Fruit fly (Drosophila melanogaster) whole organism, prepupa: ENCODE results near the gene P5cr.

ENCODE experiments used
- Blimp-1 ChIP-seq: fragments of 200-800 bp; sonication (Bioruptor generic); optimal IDR thresholded peaks from 3 replicates; lab custom pipeline; 2017; ENCODE audit warnings: missing biosample characterization, missing genetic modification characterization, mild to moderate bottlenecking, moderate library complexity, missing genetic modification reagents
- CG10631 ChIP-seq: fragments of 200-800 bp; sonication (Bioruptor generic); optimal IDR thresholded peaks from 2 replicates; lab custom pipeline; 2016; ENCODE audit warnings: missing biosample characterization, missing genetic modification characterization
- CG11902 ChIP-seq: fragments of 200-800 bp; sonication (Bioruptor generic); optimal IDR thresholded peaks from 3 replicates; lab custom pipeline; 2016; ENCODE audit warnings: missing biosample characterization, missing genetic modification characterization
- CG15336 ChIP-seq: fragments of 200-800 bp; sonication (Bioruptor generic); IDR thresholded peaks from 2 replicates; pipeline ENCODE4 v1.3.6; 2022; ENCODE audit warnings: missing biosample characterization, missing genetic modification characterization
- CG3032 ChIP-seq: fragments of 200-800 bp; optimal IDR thresholded peaks from 2 replicates; lab custom pipeline; 2019; ENCODE audit warnings: missing biosample characterization, mild to moderate bottlenecking, missing genetic modification characterization, moderate library complexity
- CG32006 ChIP-seq: fragments of 200-800 bp; sonication (Bioruptor generic); optimal IDR thresholded peaks from 3 replicates; lab custom pipeline; 2017; ENCODE audit warnings: missing biosample characterization, mild to moderate bottlenecking, missing genetic modification characterization
- CG34406 ChIP-seq: fragments of 200-800 bp; sonication (Bioruptor generic); optimal IDR thresholded peaks from 3 replicates; lab custom pipeline; 2016; ENCODE audit warnings: missing biosample characterization, missing genetic modification characterization
- CG4318 ChIP-seq: fragments of 200-800 bp; sonication (Bioruptor generic); optimal IDR thresholded peaks from 3 replicates; lab custom pipeline; 2017; ENCODE audit warnings: missing biosample characterization, mild to moderate bottlenecking, missing genetic modification characterization
- CG6163 ChIP-seq: fragments of 200-800 bp; sonication (Bioruptor generic); IDR thresholded peaks from 3 replicates; pipeline ENCODE4 v1.3.6; 2022; ENCODE audit warnings: missing biosample characterization, missing genetic modification characterization
- CG6276 ChIP-seq: fragments of 200-800 bp; sonication (Bioruptor generic); optimal IDR thresholded peaks from 2 replicates; lab custom pipeline; 2017; ENCODE audit warnings: missing biosample characterization, mild to moderate bottlenecking, missing genetic modification characterization
- CG6792 ChIP-seq: fragments of 200-800 bp; sonication (Bioruptor generic); optimal IDR thresholded peaks from 3 replicates; lab custom pipeline; 2016; ENCODE audit warnings: missing biosample characterization, missing genetic modification characterization
- CG6854 ChIP-seq: fragments of 200-800 bp; sonication (Bioruptor generic); optimal IDR thresholded peaks from 2 replicates; lab custom pipeline; 2017; ENCODE audit warnings: missing biosample characterization, mild to moderate bottlenecking, missing genetic modification characterization
- CG7368 ChIP-seq: fragments of 200-800 bp; sonication (Bioruptor generic); optimal IDR thresholded peaks from 3 replicates; lab custom pipeline; 2016; ENCODE audit warnings: missing biosample characterization, missing genetic modification characterization
- CG8119 ChIP-seq: fragments of 200-800 bp; sonication (Bioruptor generic); IDR thresholded peaks from 3 replicates; pipeline ENCODE4 v1.3.6; 2022; ENCODE audit warnings: missing biosample characterization, missing genetic modification characterization
- CG8319 ChIP-seq: fragments of 200-800 bp; sonication (Bioruptor generic); optimal IDR thresholded peaks from 3 replicates; lab custom pipeline; 2016; ENCODE audit warnings: missing biosample characterization, missing genetic modification characterization
- CG8632 ChIP-seq: fragments of 200-800 bp; sonication (Bioruptor generic); optimal IDR thresholded peaks from 3 replicates; lab custom pipeline; 2016; ENCODE audit warnings: missing biosample characterization, missing genetic modification characterization
- CG9139 ChIP-seq: fragments of 200-800 bp; sonication (Bioruptor generic); optimal IDR thresholded peaks from 3 replicates; lab custom pipeline; 2017; ENCODE audit warnings: missing biosample characterization, mild to moderate bottlenecking, missing genetic modification characterization
- Eip78C ChIP-seq: fragments of 200-800 bp; sonication (Bioruptor generic); peaks from one replicate; lab custom pipeline; 2016; ENCODE audit warnings: missing biosample characterization, missing genetic modification characterization
- Eip93F ChIP-seq: fragments of 200-800 bp; sonication (Bioruptor generic); optimal IDR thresholded peaks from 2 replicates; lab custom pipeline; 2016; ENCODE audit warnings: missing biosample characterization, mild to moderate bottlenecking, missing genetic modification characterization
- Gug ChIP-seq: fragments of 200-800 bp; sonication (Bioruptor generic); IDR thresholded peaks from 2 replicates; pipeline ENCODE4 v1.3.6; 2022; ENCODE audit warnings: missing biosample characterization, missing genetic modification characterization
- Hr39 ChIP-seq: fragments of 200-800 bp; sonication (Bioruptor generic); optimal IDR thresholded peaks from 2 replicates; lab custom pipeline; 2016; ENCODE audit warnings: missing biosample characterization, missing genetic modification characterization
- Lpt ChIP-seq: fragments of 200-800 bp; sonication (Bioruptor generic); optimal IDR thresholded peaks from 3 replicates; lab custom pipeline; 2016; ENCODE audit warnings: missing biosample characterization, missing genetic modification characterization
- Met ChIP-seq: fragments of 200-800 bp; sonication (Bioruptor generic); optimal IDR thresholded peaks from 3 replicates; lab custom pipeline; 2016; ENCODE audit warnings: missing biosample characterization, missing genetic modification characterization
- Sox14 ChIP-seq: fragments of 200-800 bp; sonication (Bioruptor generic); optimal IDR thresholded peaks from 3 replicates; lab custom pipeline; 2016; ENCODE audit warnings: missing biosample characterization, missing genetic modification characterization
- Sox15 ChIP-seq: fragments of 200-800 bp; sonication (Bioruptor generic); optimal IDR thresholded peaks from 3 replicates; lab custom pipeline; 2016; ENCODE audit warnings: missing biosample characterization, missing genetic modification characterization
- acj6 ChIP-seq: fragments of 200-800 bp; sonication (Bioruptor generic); optimal IDR thresholded peaks from 3 replicates; lab custom pipeline; 2016; ENCODE audit warnings: missing biosample characterization, missing genetic modification characterization
- cyc ChIP-seq: fragments of 200-800 bp; sonication (Bioruptor generic); optimal IDR thresholded peaks from 3 replicates; lab custom pipeline; 2016; ENCODE audit warnings: missing biosample characterization, missing genetic modification characterization
- dsx ChIP-seq: fragments of 200-800 bp; optimal IDR thresholded peaks from 3 replicates; lab custom pipeline; 2019; ENCODE audit warnings: missing biosample characterization, mild to moderate bottlenecking, missing genetic modification characterization, moderate library complexity; ENCODE audit not compliant: poor library complexity, severe bottlenecking
- esn ChIP-seq: fragments of 200-800 bp; sonication (Bioruptor generic); optimal IDR thresholded peaks from 2 replicates; lab custom pipeline; 2016; ENCODE audit warnings: missing biosample characterization, mild to moderate bottlenecking, missing genetic modification characterization, moderate library complexity
- fd59A ChIP-seq: fragments of 200-800 bp; sonication (Bioruptor generic); optimal IDR thresholded peaks from 2 replicates; lab custom pipeline; 2017; ENCODE audit warnings: missing biosample characterization, mild to moderate bottlenecking, missing genetic modification characterization, missing genetic modification reagents
- fkh ChIP-seq: fragments of 200-800 bp; sonication (Bioruptor generic); optimal IDR thresholded peaks from 3 replicates; lab custom pipeline; 2017; ENCODE audit warnings: missing biosample characterization, mild to moderate bottlenecking, missing genetic modification characterization, moderate library complexity
- lz ChIP-seq: fragments of 200-800 bp; sonication (Bioruptor generic); optimal IDR thresholded peaks from 3 replicates; lab custom pipeline; 2016; ENCODE audit warnings: missing biosample characterization, missing genetic modification characterization
- pdm3 ChIP-seq: fragments of 200-800 bp; sonication (Bioruptor generic); optimal IDR thresholded peaks from 3 replicates; lab custom pipeline; 2016; ENCODE audit warnings: missing biosample characterization, missing genetic modification characterization
- spab ChIP-seq: fragments of 200-800 bp; sonication (Bioruptor generic); optimal IDR thresholded peaks from 2 replicates; lab custom pipeline; 2017; ENCODE audit warnings: missing biosample characterization, mild to moderate bottlenecking, missing genetic modification characterization, missing genetic modification reagents
- ss ChIP-seq, 2 experiments: fragments of 200-800 bp; sonication (Bioruptor generic); optimal IDR thresholded peaks; 2 replicates in 1 of 2; 3 replicates in 1 of 2; lab custom pipeline; 2017 to 2018; ENCODE audit warnings: mild to moderate bottlenecking in 2 of 2, missing biosample characterization in 2 of 2, missing genetic modification characterization in 2 of 2, moderate library complexity in 1 of 2
- svp ChIP-seq: fragments of 200-800 bp; sonication (Bioruptor generic); peaks from one replicate; lab custom pipeline; 2016; ENCODE audit warnings: missing biosample characterization, missing genetic modification characterization

The P5cr gene

DNA sequence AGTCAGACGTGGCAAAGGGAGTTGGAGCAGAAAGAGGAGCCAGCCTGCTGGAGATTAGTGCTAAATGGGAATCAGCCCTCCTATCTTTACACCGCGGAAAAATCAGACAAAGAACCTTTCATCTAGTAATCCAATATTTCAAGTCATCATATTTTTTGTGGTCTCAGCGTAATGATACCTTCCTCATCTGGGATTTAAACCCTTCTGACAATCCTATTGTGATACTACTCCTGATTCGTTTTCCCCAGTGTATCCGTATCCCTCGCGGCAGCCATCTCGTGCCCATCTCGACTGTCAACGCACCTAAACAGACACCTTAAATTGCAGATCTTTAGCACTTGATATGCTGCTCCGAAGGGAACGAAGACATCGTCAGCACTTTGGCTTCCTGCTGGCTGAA is 30.4 kb upstream of the P5cr start (continued):
- TF ChIP-seq CG11902 (GFP tag; lab: Kevin White, UChicago) (peak; percentile 27), Blimp-1 (GFP tag; lab: Kevin White, UChicago) (no peak), CG8119 (GFP tag; lab: Robert Waterston, UW) (0 out of 3 replicates have a peak, but pooled peaks have one; percentile 25), CG3032 (tag; lab: Kevin White, UChicago) (peak; percentile 65), CG6163 (peak; percentile 77), spab (GFP tag; lab: Kevin White, UChicago) (peak; percentile 52), lz (GFP tag; lab: Kevin White, UChicago) (no peak), Met (GFP tag; lab: Kevin White, UChicago) (no peak), Eip93F (no peak), CG15336 (no peak), CG10631 (GFP tag; lab: Kevin White, UChicago) (peak; percentile 50), cyc (GFP tag; lab: Kevin White, UChicago) (no peak), dsx (GFP tag; lab: Kevin White, UChicago) (peak; percentile 50), CG4318 (GFP tag; lab: Kevin White, UChicago) (peak; percentile 38), Eip78C (peak; percentile 79), Gug (GFP tag; lab: Robert Waterston, UW) (peak; percentile 50), Hr39 (GFP tag; lab: Kevin White, UChicago) (no peak), CG32006 (peak; percentile 54)
- TF ChIP-seq, all 60 proteins: peak for 28

DNA sequence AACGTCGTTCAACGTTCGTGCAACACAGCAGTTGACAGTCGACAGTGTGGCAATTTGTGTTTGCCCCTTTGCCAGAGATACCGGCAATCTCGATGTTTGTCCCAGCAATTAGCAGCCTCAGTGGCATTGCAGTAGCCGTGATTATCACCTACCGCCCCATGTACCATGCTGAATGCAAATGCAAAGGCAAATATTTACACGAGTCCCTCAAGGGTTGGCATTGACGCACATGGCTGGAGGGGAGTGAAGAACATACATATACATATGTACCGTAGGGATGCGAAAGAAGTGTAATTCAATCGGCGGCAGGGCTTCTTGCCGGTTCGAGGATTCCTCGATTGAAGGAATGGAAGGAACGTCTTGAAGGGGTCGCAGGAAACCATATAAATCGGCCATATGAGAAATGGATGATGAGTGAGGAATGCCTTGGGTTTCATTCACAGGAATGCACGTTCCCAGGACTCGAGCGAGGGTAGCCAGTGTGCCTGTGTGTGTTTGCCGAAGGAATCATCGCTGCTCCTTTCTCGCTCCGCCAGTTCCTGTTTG is 28.8 kb upstream of the P5cr start:
- TF ChIP-seq Eip78C (peak; percentile 71), svp (GFP tag; lab: Kevin White, UChicago) (peak; percentile 62), ss (GFP tag; optimal IDR thresholded peaks at IDR 0.05; lab: Kevin White, UChicago) (peak in 1 of 2 experiments; percentile 43), CG8319 (no peak), CG9139 (GFP tag; lab: Kevin White, UChicago) (peak; percentile 30), fkh (peak; percentile 69)

dm6 chr3R:19001701-19002100 is 27.0 kb upstream of the P5cr start:
- no peak for TF ChIP-seq CG6792 (GFP tag; lab: Kevin White, UChicago)
- no peak for TF ChIP-seq CG6854 (GFP tag; lab: Kevin White, UChicago)
- no peak for TF ChIP-seq acj6 (GFP tag; lab: Kevin White, UChicago)

- no peak for TF ChIP-seq CG8632
- peak; percentile 73 for TF ChIP-seq fkh
Measured at dm6 chr3R:19010923-19011322, 17.8 kb upstream of the P5cr start.

DNA sequence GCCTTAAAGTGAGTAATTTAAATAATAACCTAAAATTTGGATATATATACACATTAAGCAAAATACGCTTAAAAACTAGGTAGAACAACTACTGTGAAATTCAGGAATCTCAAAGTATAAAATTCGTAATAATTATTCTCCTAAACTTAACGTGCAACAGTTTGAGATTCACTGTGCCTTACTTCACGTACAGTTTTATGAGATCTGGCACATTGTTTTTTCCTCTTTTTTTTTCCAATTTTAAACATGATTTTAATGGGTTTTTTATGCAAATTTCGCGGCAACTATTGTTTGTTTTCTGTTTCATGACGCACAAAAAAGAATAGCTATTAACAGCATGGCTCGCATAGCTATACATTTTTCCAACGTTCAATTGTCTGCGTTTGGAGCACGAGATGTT is 16.8 kb upstream of the P5cr start:
- no peak for TF ChIP-seq cyc (GFP tag; lab: Kevin White, UChicago)
- no peak for TF ChIP-seq Gug (GFP tag; lab: Robert Waterston, UW)
- no peak for TF ChIP-seq esn (GFP tag; lab: Kevin White, UChicago)
- TF ChIP-seq CG7368 (GFP tag; lab: Kevin White, UChicago): no peak
- TF ChIP-seq fd59A (GFP tag; lab: Kevin White, UChicago): no peak
- TF ChIP-seq CG4318 (GFP tag; lab: Kevin White, UChicago): no peak
- TF ChIP-seq CG10631 (GFP tag; lab: Kevin White, UChicago): no peak
- TF ChIP-seq Sox14 (GFP tag; lab: Kevin White, UChicago): no peak
- TF ChIP-seq Sox15: no peak
- no peak for TF ChIP-seq dsx (GFP tag; lab: Kevin White, UChicago)
- TF ChIP-seq CG11902 (GFP tag; lab: Kevin White, UChicago): no peak
- no peak for TF ChIP-seq CG8319
- no peak for TF ChIP-seq CG15336
- no peak for TF ChIP-seq Lpt (GFP tag; lab: Kevin White, UChicago)
- no peak for TF ChIP-seq CG6276 (GFP tag; lab: Kevin White, UChicago)
- TF ChIP-seq ss (GFP tag; optimal IDR thresholded peaks at IDR 0.05; lab: Kevin White, UChicago): no peak
- no peak for TF ChIP-seq pdm3 (GFP tag; lab: Kevin White, UChicago)
- no peak for TF ChIP-seq CG34406 (GFP tag; lab: Kevin White, UChicago)
- no peak for TF ChIP-seq CG9139 (GFP tag; lab: Kevin White, UChicago)
- TF ChIP-seq Blimp-1 (GFP tag; lab: Kevin White, UChicago): no peak
